Worm (Caenorhabditis elegans) whole organism, L4/young adult: ENCODE data around the gene pxl-1.
A peak's percentile ranks its signal among the peaks of the same experiment; 100 is the strongest.

ENCODE experiments used
- W03F9.2 ChIP-seq: fragments of 150-350 bp; optimal IDR thresholded peaks from 2 replicates; lab custom pipeline; 2014; ENCODE audit warnings: missing biosample characterization, missing genetic modification characterization
- dao-5 ChIP-seq: sonication (generic microtip); optimal IDR thresholded peaks from 2 replicates; lab custom pipeline; 2016; ENCODE audit warnings: missing genotype, missing genetic modification characterization, moderate library complexity, missing compliant biosample characterization
- him-1 ChIP-seq: sonication (generic microtip); optimal IDR thresholded peaks from 2 replicates; lab custom pipeline; 2016; ENCODE audit warnings: missing genotype, missing genetic modification reagents, missing genetic modification characterization, missing compliant biosample characterization

DNA sequence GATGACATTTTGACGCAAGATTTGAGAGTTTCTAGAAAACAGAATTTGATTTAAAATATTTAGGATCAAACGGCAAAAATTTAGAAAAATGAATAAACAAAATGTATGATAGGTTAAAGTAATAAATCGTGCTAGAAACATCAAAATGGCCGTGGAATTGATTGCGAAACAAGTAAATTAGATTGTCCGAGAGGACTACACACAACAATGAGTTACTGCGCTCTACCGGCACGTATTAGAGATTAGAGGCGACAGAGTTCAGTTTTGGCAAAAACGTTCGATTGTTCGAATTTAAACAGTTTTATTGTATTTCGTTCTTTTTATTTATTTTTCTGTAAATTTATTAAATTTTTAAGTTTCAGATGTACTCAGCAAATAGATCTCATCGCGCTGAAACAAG lies 29.9 kb upstream of the pxl-1 start, which contains the start of the genes dnc-2 and bcl-7:
- TF ChIP-seq W03F9.2 (tag; lab: Kevin White, UChicago): peak; percentile 8
- TF ChIP-seq him-1: no peak
- TF ChIP-seq dao-5 (tag; lab: Kevin White, UChicago): no peak
